Worm (Caenorhabditis elegans) whole organism, mixed stage, embryonic: ENCODE data around the gene srt-19.
A peak's percentile ranks its signal among the peaks of the same experiment; 100 is the strongest.

ENCODE experiments used
- bed-3 ChIP-seq: fragments of 200-800 bp; sonication (Bioruptor generic); optimal IDR thresholded peaks from 3 replicates; lab custom pipeline; 2018; ENCODE audit warnings: mild to moderate bottlenecking, missing genetic modification characterization, moderate library complexity, missing compliant biosample characterization
- ceh-39 ChIP-seq: fragments of 150-350 bp; optimal IDR thresholded peaks from 2 replicates; lab custom pipeline; 2014; ENCODE audit warnings: missing biosample characterization, missing genetic modification characterization
- ceh-83 ChIP-seq: fragments of 200-800 bp; sonication (Bioruptor generic); optimal IDR thresholded peaks from 2 replicates; lab custom pipeline; 2018; ENCODE audit warnings: mild to moderate bottlenecking, missing genetic modification characterization, missing compliant biosample characterization
- ces-1 ChIP-seq: fragments of 150-350 bp; optimal IDR thresholded peaks from 2 replicates; lab custom pipeline; 2014; ENCODE audit warnings: missing biosample characterization, missing genetic modification reagents, missing genetic modification characterization
- cnd-1 ChIP-seq: fragments of 200-800 bp; sonication (Bioruptor generic); optimal IDR thresholded peaks from 2 replicates; lab custom pipeline; 2018; ENCODE audit warnings: mild to moderate bottlenecking, missing genetic modification characterization, missing compliant biosample characterization
- drap-1 ChIP-seq: fragments of 200-800 bp; sonication (Bioruptor generic); optimal IDR thresholded peaks from 3 replicates; lab custom pipeline; 2018; ENCODE audit warnings: mild to moderate bottlenecking, missing genetic modification characterization, missing compliant biosample characterization
- elt-3 ChIP-seq: fragments of 150-350 bp; optimal IDR thresholded peaks from 2 replicates; lab custom pipeline; 2014; ENCODE audit warnings: missing biosample characterization, missing genetic modification characterization
- flh-1 ChIP-seq: fragments of 200-800 bp; sonication (Bioruptor generic); optimal IDR thresholded peaks from 2 replicates; lab custom pipeline; 2018; ENCODE audit warnings: mild to moderate bottlenecking, missing genetic modification characterization, moderate library complexity, missing compliant biosample characterization
- ham-2 ChIP-seq: fragments of 200-800 bp; sonication (Bioruptor generic); optimal IDR thresholded peaks from 2 replicates; lab custom pipeline; 2018; ENCODE audit warnings: mild to moderate bottlenecking, missing genetic modification characterization, missing compliant biosample characterization
- hlh-1 ChIP-seq: fragments of 150-350 bp; optimal IDR thresholded peaks from 2 replicates; lab custom pipeline; 2014; ENCODE audit warnings: missing biosample characterization, missing genetic modification reagents, missing genetic modification characterization
- lin-13 ChIP-seq: fragments of 150-350 bp; optimal IDR thresholded peaks from 2 replicates; lab custom pipeline; 2014; ENCODE audit warnings: missing biosample characterization, missing genetic modification characterization
- lsy-2 ChIP-seq: fragments of 150-350 bp; optimal IDR thresholded peaks from 2 replicates; lab custom pipeline; 2014; ENCODE audit warnings: missing biosample characterization, missing genetic modification characterization
- mab-5 ChIP-seq: fragments of 150-350 bp; optimal IDR thresholded peaks from 2 replicates; lab custom pipeline; 2014; ENCODE audit warnings: missing biosample characterization, missing genetic modification characterization
- mep-1 ChIP-seq: fragments of 150-350 bp; optimal IDR thresholded peaks from 2 replicates; lab custom pipeline; 2017; ENCODE audit warnings: missing biosample characterization, missing genetic modification reagents, missing genetic modification characterization, inconsistent platforms
- mls-2 ChIP-seq: sonication (generic microtip); optimal IDR thresholded peaks from 2 replicates; lab custom pipeline; 2016; ENCODE audit warnings: mild to moderate bottlenecking, missing genetic modification characterization, moderate library complexity, missing compliant biosample characterization
- nhr-2 ChIP-seq: fragments of 150-350 bp; optimal IDR thresholded peaks from 2 replicates; lab custom pipeline; 2014; ENCODE audit warnings: missing biosample characterization, missing genetic modification characterization
- nhr-237 ChIP-seq: fragments of 150-350 bp; optimal IDR thresholded peaks from 2 replicates; lab custom pipeline; 2014; ENCODE audit warnings: missing biosample characterization, missing genetic modification characterization
- nhr-28 ChIP-seq: fragments of 150-350 bp; optimal IDR thresholded peaks from 2 replicates; lab custom pipeline; 2014; ENCODE audit warnings: missing biosample characterization, missing genetic modification characterization
- nhr-76 ChIP-seq: sonication (generic microtip); optimal IDR thresholded peaks from 2 replicates; lab custom pipeline; 2017; ENCODE audit warnings: missing biosample characterization, missing genetic modification characterization
- sem-2 ChIP-seq: fragments of 200-800 bp; sonication (Bioruptor generic); optimal IDR thresholded peaks from 2 replicates; lab custom pipeline; 2018; ENCODE audit warnings: mild to moderate bottlenecking, missing genetic modification characterization, missing compliant biosample characterization
- sptf-1 ChIP-seq: sonication (generic microtip); optimal IDR thresholded peaks from 2 replicates; lab custom pipeline; 2017; ENCODE audit warnings: mild to moderate bottlenecking, missing genetic modification characterization, moderate library complexity, missing compliant biosample characterization
- tbx-8 ChIP-seq: fragments of 200-800 bp; sonication (Bioruptor generic); optimal IDR thresholded peaks from 2 replicates; lab custom pipeline; 2018; ENCODE audit warnings: mild to moderate bottlenecking, missing genetic modification characterization, moderate library complexity, missing compliant biosample characterization
- unc-120 ChIP-seq: sonication (generic microtip); optimal IDR thresholded peaks from 2 replicates; lab custom pipeline; 2017; ENCODE audit warnings: missing genetic modification characterization, missing compliant biosample characterization; ENCODE audit not compliant: poor library complexity, severe bottlenecking
- unc-39 ChIP-seq: fragments of 150-350 bp; optimal IDR thresholded peaks from 2 replicates; lab custom pipeline; 2014; ENCODE audit warnings: missing biosample characterization, missing genetic modification characterization
- unc-62 ChIP-seq: fragments of 150-350 bp; optimal IDR thresholded peaks from 2 replicates; lab custom pipeline; 2014; ENCODE audit warnings: missing biosample characterization, missing genetic modification reagents, missing genetic modification characterization
- zip-8 ChIP-seq: fragments of 150-350 bp; optimal IDR thresholded peaks from 2 replicates; lab custom pipeline; 2014; ENCODE audit warnings: missing biosample characterization, missing genetic modification characterization
- ztf-11 ChIP-seq: fragments of 150-350 bp; optimal IDR thresholded peaks from 2 replicates; lab custom pipeline; 2014; ENCODE audit warnings: missing biosample characterization, missing genetic modification characterization

Gene srt-19

DNA sequence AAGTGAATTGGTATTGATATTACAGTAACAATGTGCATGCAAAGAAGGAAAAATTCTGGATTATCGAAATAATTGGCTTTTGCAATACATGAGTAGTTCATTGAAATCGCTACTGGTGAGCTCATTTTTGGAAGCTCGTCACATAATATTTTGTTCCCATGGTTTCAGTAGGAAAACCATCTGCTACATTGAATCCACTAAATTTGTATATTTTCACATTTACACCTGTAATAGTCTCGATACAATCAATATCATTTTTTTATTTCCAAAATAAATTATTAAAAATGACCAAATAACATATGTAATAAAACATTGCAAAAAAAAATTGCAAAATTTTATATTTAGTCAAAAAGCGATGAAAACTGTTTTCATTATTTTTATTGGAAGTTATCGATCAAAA is 30.2 kb downstream of the srt-19 start, which contains the start of gene srh-192:
srh-192 (minus strand) TSS at position 101 of the 400 bp plus-strand sequence.
- TF ChIP-seq drap-1 (GFP tag; lab: Kevin White, UChicago): no peak
- TF ChIP-seq mab-5: no peak
- no peak for TF ChIP-seq nhr-28 (tag; lab: Kevin White, UChicago)
- TF ChIP-seq hlh-1 (tag; lab: Kevin White, UChicago): no peak
- no peak for TF ChIP-seq lsy-2 (tag; lab: Kevin White, UChicago)
- TF ChIP-seq ceh-39 (tag; lab: Kevin White, UChicago): no peak
- TF ChIP-seq flh-1 (GFP tag; lab: Kevin White, UChicago): no peak
- no peak for TF ChIP-seq sptf-1 (tag; lab: Kevin White, UChicago)

DNA sequence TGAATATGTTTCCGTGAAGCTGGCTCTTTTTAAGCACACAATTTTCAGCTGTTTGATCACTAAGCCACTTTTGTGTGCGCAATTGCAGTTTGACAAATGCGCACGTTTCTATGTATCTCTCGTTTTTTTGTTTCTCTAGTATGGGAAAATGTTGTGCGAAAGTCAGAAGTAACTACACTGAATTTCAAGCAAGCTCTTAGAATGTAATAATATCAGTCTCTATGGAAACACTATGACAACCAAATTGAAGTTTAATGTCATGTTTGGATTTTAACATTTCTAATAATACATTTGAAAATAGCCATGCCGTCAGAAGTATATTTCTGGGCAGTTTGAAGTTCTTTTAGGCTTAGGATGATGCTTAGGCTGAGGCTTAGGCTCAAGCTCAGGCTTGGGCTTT is 35.0 kb downstream of the srt-19 start, which contains the start of gene ZC132.9:
ZC132.9 (minus strand) TSS at position 101 of the 400 bp plus-strand sequence.
- TF ChIP-seq lin-13 (no peak), ces-1 (GFP tag; lab: Kevin White, UChicago) (no peak), nhr-2 (tag; lab: Kevin White, UChicago) (no peak), drap-1 (GFP tag; lab: Kevin White, UChicago) (no peak), unc-39 (tag; lab: Kevin White, UChicago) (no peak), nhr-237 (tag; lab: Kevin White, UChicago) (no peak)

DNA sequence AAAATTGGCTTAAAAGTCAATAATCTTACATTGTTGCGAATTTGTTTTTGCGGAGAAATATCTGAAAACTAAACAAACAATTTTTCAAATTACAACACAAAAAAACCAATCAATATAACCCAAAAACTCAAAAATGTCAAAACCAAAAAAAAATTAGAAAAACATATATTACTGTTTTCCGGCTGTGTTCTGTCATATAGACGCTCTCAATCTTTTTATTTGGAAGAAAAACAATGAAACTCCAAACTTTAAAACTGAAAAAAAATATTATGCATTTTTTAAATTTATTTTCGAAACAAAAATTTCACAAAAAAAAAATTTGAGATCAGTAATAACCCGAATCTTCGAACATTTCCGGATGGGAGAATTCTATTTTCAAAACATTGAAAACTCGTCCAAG is 37.9 kb downstream of the srt-19 start, which contains the start of gene R02D1.2:
R02D1.2 (minus strand) TSS at position 101 of the 400 bp plus-strand sequence.
- no peak for TF ChIP-seq nhr-2 (tag; lab: Kevin White, UChicago)
- TF ChIP-seq mep-1 (tag; lab: Kevin White, UChicago): no peak
- TF ChIP-seq, all 35 proteins: peak for 0

DNA sequence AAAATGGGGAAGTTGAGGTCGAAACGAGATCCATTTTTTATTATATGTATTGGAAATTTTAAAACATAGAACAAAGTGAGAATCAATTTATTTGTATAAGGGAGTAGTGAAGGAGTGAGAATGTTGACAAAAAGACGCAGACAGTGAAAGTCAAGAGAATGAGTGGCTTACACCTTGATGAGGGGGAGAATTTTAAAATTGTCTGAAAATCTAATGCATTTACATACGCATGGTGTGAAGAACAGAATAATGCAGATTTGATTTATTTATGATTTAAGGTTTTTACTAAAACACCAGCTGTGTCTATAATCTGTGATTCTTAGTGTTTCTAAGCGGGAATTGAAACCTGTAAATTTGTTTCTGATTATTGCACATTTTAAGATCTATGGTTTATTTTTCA is 40.6 kb downstream of the srt-19 start, which contains the start of gene nhr-125:
nhr-125 (minus strand) TSS at position 101 of the 400 bp plus-strand sequence.
- TF ChIP-seq unc-62 (no peak), nhr-237 (tag; lab: Kevin White, UChicago) (no peak), nhr-28 (tag; lab: Kevin White, UChicago) (no peak), mep-1 (tag; lab: Kevin White, UChicago) (no peak), unc-120 (tag; lab: Kevin White, UChicago) (no peak), zip-8 (no peak), drap-1 (GFP tag; lab: Kevin White, UChicago) (no peak), bed-3 (GFP tag; lab: Kevin White, UChicago) (no peak), mab-5 (no peak), ceh-83 (no peak), elt-3 (tag; lab: Kevin White, UChicago) (no peak), tbx-8 (no peak), nhr-76 (tag; lab: Kevin White, UChicago) (no peak), cnd-1 (tag; lab: Kevin White, UChicago) (no peak), mls-2 (tag; lab: Kevin White, UChicago) (no peak), ztf-11 (tag; lab: Kevin White, UChicago) (no peak), ham-2 (no peak), lsy-2 (tag; lab: Kevin White, UChicago) (no peak)

DNA sequence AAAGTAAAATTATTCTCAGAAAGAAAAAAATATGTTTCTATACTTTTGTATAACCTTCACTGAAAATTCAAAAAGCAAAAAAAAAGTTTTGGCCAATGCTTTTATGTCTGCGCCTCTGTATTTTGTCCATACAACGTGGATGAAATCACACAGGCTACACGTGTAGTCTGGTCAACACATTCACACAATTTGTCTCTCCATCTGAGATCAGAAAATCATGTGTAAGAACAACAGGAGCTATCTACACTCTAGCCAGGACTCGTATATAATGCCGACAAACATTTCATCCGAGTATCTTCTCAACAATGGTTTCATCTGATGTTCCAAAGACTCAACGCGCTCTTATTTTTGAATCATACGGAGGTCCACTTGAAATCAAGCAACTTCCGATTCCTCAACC is 42.0 kb downstream of the srt-19 start, which contains the start of gene D2063.1:
D2063.1 (plus strand) TSS at position 281 of the 400 bp plus-strand sequence.
- TF ChIP-seq hlh-1 (tag; lab: Kevin White, UChicago) (peak; percentile 61), cnd-1 (tag; lab: Kevin White, UChicago) (no peak), mls-2 (tag; lab: Kevin White, UChicago) (no peak)

DNA sequence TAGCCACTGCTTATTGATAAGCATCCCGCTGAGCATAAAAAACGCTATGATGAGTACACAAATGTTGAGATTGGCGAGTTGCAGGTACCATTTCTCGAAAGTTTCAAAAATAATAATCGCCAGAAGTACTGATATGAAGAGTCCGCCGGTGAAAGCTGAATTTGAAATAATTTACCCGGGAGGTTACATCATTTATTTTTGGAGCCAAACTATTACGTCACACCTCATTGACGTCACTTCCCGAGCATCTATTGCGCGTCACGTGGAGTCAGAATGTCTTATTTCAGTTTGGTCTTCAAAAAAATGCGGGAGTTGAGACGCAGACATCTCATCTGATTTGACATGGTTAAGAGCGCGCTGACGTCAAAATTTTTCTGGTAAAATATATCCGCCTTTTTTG is 46.0 kb downstream of the srt-19 start:
- no peak for TF ChIP-seq ztf-11 (tag; lab: Kevin White, UChicago)
- TF ChIP-seq cnd-1 (tag; lab: Kevin White, UChicago): no peak
- peak; percentile 95 for TF ChIP-seq zip-8

DNA sequence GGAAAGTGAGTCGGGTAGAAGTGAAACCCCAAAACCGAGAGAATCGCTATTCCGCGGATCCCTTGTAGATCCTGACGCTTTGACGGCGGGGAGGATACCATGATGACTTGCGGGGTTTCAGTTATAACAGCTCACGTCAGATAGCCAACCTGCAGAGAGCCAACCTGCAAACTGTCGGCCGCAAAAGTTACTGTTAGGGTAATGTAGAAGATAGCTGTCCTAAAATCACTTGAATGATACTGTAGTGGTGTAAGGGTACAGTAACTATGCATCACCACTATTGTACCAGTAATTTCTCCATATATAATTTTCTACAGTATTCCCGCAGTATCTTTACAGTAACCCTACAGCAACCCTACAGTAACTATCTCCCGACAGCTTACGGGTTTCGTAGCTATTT is 47.6 kb downstream of the srt-19 start, which contains the start of gene oac-12:
oac-12 (minus strand) TSS at position 101 of the 400 bp plus-strand sequence.
- TF ChIP-seq nhr-2 (tag; lab: Kevin White, UChicago): no peak
- TF ChIP-seq ceh-39 (tag; lab: Kevin White, UChicago): no peak
- TF ChIP-seq ztf-11 (tag; lab: Kevin White, UChicago): no peak
- no peak for TF ChIP-seq lin-13
- TF ChIP-seq sptf-1 (tag; lab: Kevin White, UChicago): no peak
- no peak for TF ChIP-seq zip-8
- no peak for TF ChIP-seq unc-62
- no peak for TF ChIP-seq nhr-28 (tag; lab: Kevin White, UChicago)
- TF ChIP-seq nhr-237 (tag; lab: Kevin White, UChicago): no peak
- no peak for TF ChIP-seq nhr-76 (tag; lab: Kevin White, UChicago)
- TF ChIP-seq lsy-2 (tag; lab: Kevin White, UChicago): no peak
- no peak for TF ChIP-seq mab-5
- no peak for TF ChIP-seq sem-2 (GFP tag; lab: Kevin White, UChicago)
